Worm (Caenorhabditis elegans) whole organism, L4 larva: Measurements from ENCODE around the gene ZC477.3.

Experiments used
- aly-2 ChIP-seq: sonication (generic microtip); optimal IDR thresholded peaks from 2 replicates; lab custom pipeline; 2018; ENCODE audit warnings: missing biosample characterization, missing genetic modification characterization
- lir-3 ChIP-seq: sonication (generic microtip); optimal IDR thresholded peaks from 2 replicates; lab custom pipeline; 2016; ENCODE audit warnings: mild to moderate bottlenecking, missing genetic modification characterization, missing compliant biosample characterization
- unc-62 ChIP-seq, 3 experiments: fragments of 150-350 bp in 1 of 3; sonication (generic microtip); optimal IDR thresholded peaks in 2 of 3; peaks in 1 of 3; 1 replicate in 1 of 3; 2 replicates in 2 of 3; lab custom pipeline; 2014 to 2017; ENCODE audit warnings: missing biosample characterization in 3 of 3, missing genetic modification characterization in 3 of 3, missing genetic modification reagents in 3 of 3, missing genotype in 1 of 3
- zip-2 ChIP-seq: fragments of 150-350 bp; optimal IDR thresholded peaks from 2 replicates; lab custom pipeline; 2014; ENCODE audit warnings: missing biosample characterization, missing genetic modification characterization

ce11 chrIV:7133140-7133539 is 29.8 kb downstream of the ZC477.3 start, which contains the start of gene cyn-12:
- TF ChIP-seq lir-3 (tag; lab: Kevin White, UChicago) (no peak), zip-2 (tag; lab: Kevin White, UChicago) (no peak), aly-2 (no peak), unc-62 (GFP tag; optimal IDR thresholded peaks at IDR 0.05 in 1 of 2; lab: Kevin White, UChicago) (peak in 1 of 2 experiments; percentile 61), unc-62 (tag; optimal IDR thresholded peaks at IDR 0.05; lab: Kevin White, UChicago) (no peak)
